Worm (Caenorhabditis elegans) whole organism, L4 larva: ENCODE data around the gene C08B6.6.
"Not testable (repeated sequence)": the region's sequence is repeated elsewhere in the genome, so short reads cannot be mapped to it uniquely, and the experiment has no call there.

Experiments used
- daf-8 ChIP-seq: fragments of 200-800 bp; sonication (Bioruptor generic); IDR thresholded peaks from 2 replicates; pipeline ENCODE4 v1.3.6; 2022; ENCODE audit warnings: missing genetic modification characterization, missing compliant biosample characterization
- egl-27 ChIP-seq: sonication (generic microtip); optimal IDR thresholded peaks from 3 replicates; lab custom pipeline; 2017; ENCODE audit warnings: missing biosample characterization, missing genetic modification reagents, missing genetic modification characterization
- fos-1 ChIP-seq: fragments of 150-350 bp; optimal IDR thresholded peaks from 2 replicates; lab custom pipeline; 2014; ENCODE audit warnings: missing biosample characterization, missing genetic modification characterization
- mxl-3 ChIP-seq: fragments of 200-800 bp; sonication (Bioruptor generic); optimal IDR thresholded peaks from 2 replicates; lab custom pipeline; 2018; ENCODE audit warnings: mild to moderate bottlenecking, missing genetic modification characterization, missing compliant biosample characterization
- nhr-11 ChIP-seq: fragments of 150-350 bp; optimal IDR thresholded peaks from 2 replicates; lab custom pipeline; 2014; ENCODE audit warnings: missing biosample characterization, missing genetic modification characterization
- nhr-237 ChIP-seq: sonication (generic microtip); optimal IDR thresholded peaks from 2 replicates; lab custom pipeline; 2017; ENCODE audit warnings: missing biosample characterization, missing genetic modification characterization
- nhr-42 ChIP-seq: fragments of 200-800 bp; sonication (Bioruptor generic); IDR thresholded peaks from 2 replicates; pipeline ENCODE4 v1.3.6; 2022; ENCODE audit warnings: missing genetic modification characterization, missing compliant biosample characterization
- pha-4 ChIP-seq, 2 experiments: fragments of 150-350 bp in 1 of 2; fragments of 200-800 bp in 1 of 2; sonication (Bioruptor generic) in 1 of 2; IDR thresholded peaks in 1 of 2; optimal IDR thresholded peaks in 1 of 2; 2 replicates each; pipeline versions ENCODE4 v1.3.6 to Lab custom; 2014 to 2022; ENCODE audit warnings: missing genetic modification characterization in 2 of 2, missing genetic modification reagents in 2 of 2, missing biosample characterization in 1 of 2, missing compliant biosample characterization in 1 of 2
- unc-39 ChIP-seq: sonication (generic microtip); optimal IDR thresholded peaks from 2 replicates; lab custom pipeline; 2017; ENCODE audit warnings: missing biosample characterization, missing genetic modification characterization
- zag-1 ChIP-seq: fragments of 150-350 bp; optimal IDR thresholded peaks from 2 replicates; lab custom pipeline; 2014; ENCODE audit warnings: missing biosample characterization, missing genetic modification characterization

DNA sequence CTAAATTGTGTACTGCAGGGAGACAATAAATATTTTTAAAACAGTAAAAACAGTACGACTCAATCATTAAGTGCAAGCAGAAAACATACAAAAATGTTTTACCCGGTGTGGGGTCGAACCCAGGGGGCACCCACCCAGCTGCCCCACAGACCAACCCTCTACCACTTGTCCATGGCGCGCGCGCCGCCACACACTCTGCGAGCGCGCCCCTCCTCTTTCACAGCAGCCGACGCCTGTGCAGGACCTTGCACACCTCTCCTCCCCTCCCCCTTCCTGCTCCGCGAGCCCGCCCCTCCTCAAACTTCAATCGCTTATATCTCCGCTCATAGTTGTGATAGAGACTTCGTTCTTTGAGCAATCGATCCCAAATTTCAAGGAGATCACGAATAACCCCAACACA lies 15.2 kb downstream of the C08B6.6 start:
- not testable (repeated sequence) for TF ChIP-seq nhr-42; fos-1 (tag; lab: Kevin White, UChicago); unc-39 (tag; lab: Kevin White, UChicago); nhr-11 (tag; lab: Kevin White, UChicago); mxl-3 (GFP tag; lab: Kevin White, UChicago); daf-8 (GFP tag; lab: Robert Waterston, UW); egl-27; nhr-237 (tag; lab: Kevin White, UChicago); zag-1 (tag; lab: Kevin White, UChicago); pha-4 (GFP tag; IDR thresholded peaks at IDR 0.05; lab: Robert Waterston, UW); pha-4 (tag; optimal IDR thresholded peaks at IDR 0.05; lab: Kevin White, UChicago)
